Worm (Caenorhabditis elegans) whole organism, L2 larva: Measurements from ENCODE around the gene cox-16.

Source experiments
- C34F6.9 ChIP-seq: fragments of 150-350 bp; optimal IDR thresholded peaks from 2 replicates; lab custom pipeline; 2014; ENCODE audit warnings: missing biosample characterization, missing genetic modification characterization
- F13H6.1 ChIP-seq: sonication (generic microtip); optimal IDR thresholded peaks from 2 replicates; lab custom pipeline; 2016; ENCODE audit warnings: missing genetic modification characterization, missing compliant biosample characterization
- R02D3.7 ChIP-seq: fragments of 150-350 bp; optimal IDR thresholded peaks from 2 replicates; lab custom pipeline; 2014; ENCODE audit warnings: missing biosample characterization, missing genetic modification characterization
- Y55F3AM.14 ChIP-seq: fragments of 200-800 bp; sonication (Bioruptor generic); optimal IDR thresholded peaks from 2 replicates; lab custom pipeline; 2018; ENCODE audit warnings: mild to moderate bottlenecking, missing genetic modification characterization, missing compliant biosample characterization
- blmp-1 ChIP-seq: sonication (generic microtip); optimal IDR thresholded peaks from 2 replicates; lab custom pipeline; 2017; ENCODE audit warnings: missing genetic modification characterization, mild to moderate bottlenecking, missing compliant biosample characterization, antibody characterized with exemption, moderate library complexity; ENCODE audit not compliant: insufficient read depth
- ceh-16 ChIP-seq: fragments of 150-350 bp; optimal IDR thresholded peaks from 2 replicates; lab custom pipeline; 2014; ENCODE audit warnings: missing biosample characterization, missing genetic modification characterization
- ceh-82 ChIP-seq: fragments of 150-350 bp; optimal IDR thresholded peaks from 2 replicates; lab custom pipeline; 2014; ENCODE audit warnings: missing biosample characterization, missing genetic modification characterization
- dmd-4 ChIP-seq: sonication (generic microtip); optimal IDR thresholded peaks from 2 replicates; lab custom pipeline; 2017; ENCODE audit warnings: missing biosample characterization, missing genetic modification characterization
- egl-27 ChIP-seq: sonication (generic microtip); optimal IDR thresholded peaks from 3 replicates; lab custom pipeline; 2017; ENCODE audit warnings: missing biosample characterization, missing genetic modification reagents, missing genetic modification characterization
- elt-1 ChIP-seq: fragments of 150-350 bp; optimal IDR thresholded peaks from 2 replicates; lab custom pipeline; 2014; ENCODE audit warnings: missing biosample characterization, missing genetic modification characterization
- elt-3 ChIP-seq: sonication (generic microtip); optimal IDR thresholded peaks from 2 replicates; lab custom pipeline; 2017; ENCODE audit warnings: missing biosample characterization, missing genetic modification characterization
- fos-1 ChIP-seq: fragments of 150-350 bp; optimal IDR thresholded peaks from 2 replicates; lab custom pipeline; 2014; ENCODE audit warnings: missing biosample characterization, missing genetic modification characterization
- gmeb-1 ChIP-seq: fragments of 150-350 bp; optimal IDR thresholded peaks from 2 replicates; lab custom pipeline; 2014; ENCODE audit warnings: missing biosample characterization, missing genetic modification characterization
- lin-11 ChIP-seq: fragments of 150-350 bp; sonication (generic microtip); optimal IDR thresholded peaks from 2 replicates; lab custom pipeline; 2014; ENCODE audit warnings: missing biosample characterization, missing genetic modification characterization, inconsistent platforms, mixed read lengths
- lin-13 ChIP-seq: fragments of 150-350 bp; optimal IDR thresholded peaks from 2 replicates; lab custom pipeline; 2014; ENCODE audit warnings: missing biosample characterization, missing genetic modification reagents, missing genetic modification characterization
- lsy-2 ChIP-seq, 2 experiments: fragments of 150-350 bp in 1 of 2; sonication (generic microtip) in 1 of 2; optimal IDR thresholded peaks; 2 replicates each; lab custom pipeline; 2014 to 2017; ENCODE audit warnings: missing biosample characterization in 2 of 2, missing genetic modification characterization in 2 of 2
- mab-5 ChIP-seq: fragments of 150-350 bp; optimal IDR thresholded peaks from 2 replicates; lab custom pipeline; 2014; ENCODE audit warnings: missing biosample characterization, missing genetic modification characterization
- mdl-1 ChIP-seq, 2 experiments: fragments of 150-350 bp in 1 of 2; sonication (generic microtip) in 1 of 2; optimal IDR thresholded peaks; 2 replicates each; lab custom pipeline; 2017; ENCODE audit warnings: missing biosample characterization in 2 of 2, missing genetic modification characterization in 2 of 2
- nhr-10 ChIP-seq: sonication (generic microtip); optimal IDR thresholded peaks from 2 replicates; lab custom pipeline; 2017; ENCODE audit warnings: missing biosample characterization, missing genetic modification characterization
- nhr-12 ChIP-seq: fragments of 150-350 bp; optimal IDR thresholded peaks from 2 replicates; lab custom pipeline; 2014; ENCODE audit warnings: missing biosample characterization, missing genetic modification characterization
- nhr-129 ChIP-seq: fragments of 150-350 bp; optimal IDR thresholded peaks from 2 replicates; lab custom pipeline; 2014; ENCODE audit warnings: missing biosample characterization, missing genetic modification characterization
- nhr-21 ChIP-seq: fragments of 150-350 bp; optimal IDR thresholded peaks from 2 replicates; lab custom pipeline; 2014; ENCODE audit warnings: missing biosample characterization, missing genetic modification characterization
- nhr-23 ChIP-seq: fragments of 150-350 bp; optimal IDR thresholded peaks from 2 replicates; lab custom pipeline; 2014; ENCODE audit warnings: missing biosample characterization, missing genetic modification reagents, missing genetic modification characterization
- nhr-237 ChIP-seq: fragments of 150-350 bp; optimal IDR thresholded peaks from 2 replicates; lab custom pipeline; 2014; ENCODE audit warnings: missing biosample characterization, missing genetic modification characterization
- nhr-25 ChIP-seq: fragments of 150-350 bp; sonication (generic microtip); optimal IDR thresholded peaks from 3 replicates; lab custom pipeline; 2014; ENCODE audit warnings: missing biosample characterization, missing genetic modification characterization
- nhr-6 ChIP-seq: fragments of 150-350 bp; optimal IDR thresholded peaks from 2 replicates; lab custom pipeline; 2014; ENCODE audit warnings: missing biosample characterization, missing genetic modification characterization
- peb-1 ChIP-seq: fragments of 150-350 bp; optimal IDR thresholded peaks from 2 replicates; lab custom pipeline; 2014; ENCODE audit warnings: missing biosample characterization, missing genetic modification characterization
- sem-4 ChIP-seq: fragments of 150-350 bp; optimal IDR thresholded peaks from 2 replicates; lab custom pipeline; 2014; ENCODE audit warnings: missing biosample characterization, missing genetic modification reagents, missing genetic modification characterization
- skn-1 ChIP-seq: sonication (generic microtip); optimal IDR thresholded peaks from 2 replicates; lab custom pipeline; 2017; ENCODE audit warnings: missing biosample characterization, missing genetic modification characterization
- sma-9 ChIP-seq, 2 experiments: fragments of 150-350 bp in 1 of 2; sonication (generic microtip) in 1 of 2; optimal IDR thresholded peaks; 2 replicates each; lab custom pipeline; 2014 to 2016; ENCODE audit warnings: missing genetic modification characterization in 2 of 2, mild to moderate bottlenecking in 1 of 2, missing biosample characterization in 1 of 2, missing compliant biosample characterization in 1 of 2, missing genetic modification reagents in 1 of 2, moderate library complexity in 1 of 2
- snpc-4 ChIP-seq: fragments of 150-350 bp; optimal IDR thresholded peaks from 2 replicates; lab custom pipeline; 2014; ENCODE audit warnings: missing biosample characterization, missing genetic modification characterization
- unc-39 ChIP-seq: fragments of 150-350 bp; optimal IDR thresholded peaks from 2 replicates; lab custom pipeline; 2014; ENCODE audit warnings: missing biosample characterization, missing genetic modification characterization
- zag-1 ChIP-seq: fragments of 150-350 bp; optimal IDR thresholded peaks from 2 replicates; lab custom pipeline; 2014; ENCODE audit warnings: missing biosample characterization, missing genetic modification characterization
- ztf-1 ChIP-seq: fragments of 200-800 bp; sonication (Bioruptor generic); conservative IDR thresholded peaks from 2 replicates; pipeline ENCODE4 v1.3.6; 2022; ENCODE audit warnings: missing genetic modification characterization, missing compliant biosample characterization
- ztf-11 ChIP-seq: sonication (generic microtip); optimal IDR thresholded peaks from 2 replicates; lab custom pipeline; 2017; ENCODE audit warnings: missing biosample characterization, missing genetic modification characterization

cox-16 gene

ce11 chrV:5558590-5558989 is 22.5 kb upstream of the cox-16 start, which contains the start of gene glb-5:
TSS of gene glb-5 (plus strand) at chrV:5558890.
- TF ChIP-seq nhr-6 (tag; lab: Kevin White, UChicago), result no peak
- TF ChIP-seq lin-13 (GFP tag; lab: Kevin White, UChicago), result no peak
- TF ChIP-seq nhr-12 (tag; lab: Kevin White, UChicago), result no peak
- TF ChIP-seq egl-27 (tag; lab: Kevin White, UChicago), result no peak
- no peak for TF ChIP-seq sma-9 (GFP tag; optimal IDR thresholded peaks at IDR 0.05; lab: Kevin White, UChicago)
- no peak for TF ChIP-seq sma-9 (tag; optimal IDR thresholded peaks at IDR 0.05; lab: Kevin White, UChicago)
- no peak for TF ChIP-seq Y55F3AM.14

- TF ChIP-seq nhr-129 (tag; lab: Kevin White, UChicago) (peak; percentile 65), dmd-4 (tag; lab: Kevin White, UChicago) (no peak), nhr-23 (no peak), nhr-237 (tag; lab: Kevin White, UChicago) (no peak)
- TF ChIP-seq, all 48 proteins: peak for 1
Observed at ce11 chrV:5548497-5548896, 12.5 kb upstream of the cox-16 start.

DNA sequence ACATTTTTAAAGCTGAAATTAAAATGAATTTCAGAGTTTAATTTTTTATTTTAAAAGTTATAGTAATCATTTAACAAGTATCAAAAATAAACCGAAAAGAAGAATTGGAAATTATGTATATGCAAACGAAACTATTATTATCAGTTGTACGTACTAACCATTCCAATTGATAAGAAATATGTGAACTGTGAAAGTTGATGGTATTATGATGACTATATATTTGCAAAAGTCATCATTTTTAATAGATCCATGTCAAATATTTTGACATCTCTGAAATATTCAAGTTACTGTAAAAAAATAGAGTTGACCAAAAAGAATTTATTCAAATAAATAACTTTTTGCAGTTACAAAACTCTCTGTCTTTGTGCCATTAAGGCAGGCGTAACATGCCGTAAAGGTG is 12.0 kb upstream of the cox-16 start, which contains the start of gene ugt-48:
Gene ugt-48 (minus strand): TSS at position 12 of the 400 bp plus-strand sequence.
- TF ChIP-seq C34F6.9 (tag; lab: Kevin White, UChicago), result no peak
- TF ChIP-seq fos-1 (tag; lab: Kevin White, UChicago), result peak; percentile 51
- no peak for TF ChIP-seq nhr-6 (tag; lab: Kevin White, UChicago)
- no peak for TF ChIP-seq mab-5 (tag; lab: Kevin White, UChicago)
- TF ChIP-seq ztf-11 (tag; lab: Kevin White, UChicago), result no peak
- no peak for TF ChIP-seq unc-39
- TF ChIP-seq ceh-16, result no peak
- no peak for TF ChIP-seq lin-11 (tag; lab: Kevin White, UChicago)
- no peak for TF ChIP-seq gmeb-1 (tag; lab: Kevin White, UChicago)
- no peak for TF ChIP-seq elt-3 (tag; lab: Kevin White, UChicago)
- TF ChIP-seq skn-1, result peak; percentile 72

DNA sequence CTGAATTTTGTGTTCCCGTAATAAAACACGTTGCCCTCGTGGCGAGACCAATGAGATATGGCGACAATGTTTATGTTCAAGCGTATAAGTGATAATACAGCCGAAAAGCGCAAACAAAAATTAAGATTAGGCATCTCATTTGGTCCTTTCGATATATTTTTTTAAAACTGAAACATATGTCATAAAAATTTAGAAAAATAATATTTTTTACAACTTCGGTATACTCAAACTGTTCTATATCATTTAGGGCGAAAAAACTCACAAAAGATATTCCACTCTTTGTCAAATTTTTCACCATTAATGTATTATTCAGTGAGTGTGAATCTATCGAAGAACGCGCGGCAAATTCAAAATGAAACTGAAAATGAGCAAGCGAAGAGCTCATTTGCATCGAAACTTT is 2.5 kb upstream of the cox-16 start, which contains the start of gene cft-1:
Gene cft-1 (plus strand): TSS at position 301 of the 400 bp plus-strand sequence.
- TF ChIP-seq lin-13 (GFP tag; lab: Kevin White, UChicago) (no peak), ztf-1 (GFP tag; lab: Robert Waterston, UW) (no peak), nhr-129 (tag; lab: Kevin White, UChicago) (no peak), blmp-1 (no peak), R02D3.7 (tag; lab: Kevin White, UChicago) (no peak), nhr-21 (tag; lab: Kevin White, UChicago) (no peak), sem-4 (tag; lab: Kevin White, UChicago) (no peak), ceh-82 (tag; lab: Kevin White, UChicago) (no peak), skn-1 (no peak), lsy-2 (tag; optimal IDR thresholded peaks at IDR 0.05; lab: Kevin White, UChicago) (no peak), nhr-6 (tag; lab: Kevin White, UChicago) (no peak), Y55F3AM.14 (no peak), elt-1 (tag; lab: Kevin White, UChicago) (no peak), peb-1 (no peak), nhr-12 (tag; lab: Kevin White, UChicago) (no peak), dmd-4 (tag; lab: Kevin White, UChicago) (no peak), snpc-4 (no peak)

- no peak for TF ChIP-seq zag-1 (tag; lab: Kevin White, UChicago)
- TF ChIP-seq snpc-4, result no peak
- TF ChIP-seq C34F6.9 (tag; lab: Kevin White, UChicago), result no peak
- no peak for TF ChIP-seq lin-13 (GFP tag; lab: Kevin White, UChicago)
- TF ChIP-seq nhr-10, result no peak
- no peak for TF ChIP-seq nhr-237 (tag; lab: Kevin White, UChicago)
- no peak for TF ChIP-seq nhr-21 (tag; lab: Kevin White, UChicago)
- no peak for TF ChIP-seq nhr-25 (tag; lab: Kevin White, UChicago)
- TF ChIP-seq mdl-1 (tag; optimal IDR thresholded peaks at IDR 0.05; lab: Kevin White, UChicago), result no peak
- TF ChIP-seq ceh-82 (tag; lab: Kevin White, UChicago), result no peak
- no peak for TF ChIP-seq F13H6.1 (tag; lab: Kevin White, UChicago)
- TF ChIP-seq, all 48 proteins: peak for 0
Observed at ce11 chrV:5535774-5536173, 269 bp downstream of the cox-16 start, which contains the start of gene C24G6.8. TSS of gene C24G6.8 (minus strand) at chrV:5535874.
